Worm (Caenorhabditis elegans) whole organism, mixed stage, embryonic: Measurements from ENCODE around the gene cpna-5.

Experiments
- ceh-39 ChIP-seq: fragments of 150-350 bp; optimal IDR thresholded peaks from 2 replicates; lab custom pipeline; 2014; ENCODE audit warnings: missing biosample characterization, missing genetic modification characterization
- cnd-1 ChIP-seq: fragments of 200-800 bp; sonication (Bioruptor generic); optimal IDR thresholded peaks from 2 replicates; lab custom pipeline; 2018; ENCODE audit warnings: mild to moderate bottlenecking, missing genetic modification characterization, missing compliant biosample characterization
- elt-3 ChIP-seq: fragments of 150-350 bp; optimal IDR thresholded peaks from 2 replicates; lab custom pipeline; 2014; ENCODE audit warnings: missing biosample characterization, missing genetic modification characterization
- hlh-1 ChIP-seq: fragments of 150-350 bp; optimal IDR thresholded peaks from 2 replicates; lab custom pipeline; 2014; ENCODE audit warnings: missing biosample characterization, missing genetic modification reagents, missing genetic modification characterization
- mab-5 ChIP-seq: fragments of 150-350 bp; optimal IDR thresholded peaks from 2 replicates; lab custom pipeline; 2014; ENCODE audit warnings: missing biosample characterization, missing genetic modification characterization
- nhr-12 ChIP-seq: fragments of 150-350 bp; optimal IDR thresholded peaks from 2 replicates; lab custom pipeline; 2014; ENCODE audit warnings: missing biosample characterization, missing genetic modification characterization
- nhr-237 ChIP-seq: fragments of 150-350 bp; optimal IDR thresholded peaks from 2 replicates; lab custom pipeline; 2014; ENCODE audit warnings: missing biosample characterization, missing genetic modification characterization
- nhr-28 ChIP-seq: fragments of 150-350 bp; optimal IDR thresholded peaks from 2 replicates; lab custom pipeline; 2014; ENCODE audit warnings: missing biosample characterization, missing genetic modification characterization
- pha-4 ChIP-seq: fragments of 150-350 bp; optimal IDR thresholded peaks from 2 replicates; lab custom pipeline; 2018; ENCODE audit warnings: missing biosample characterization, missing genetic modification reagents, missing genetic modification characterization
- snpc-4 ChIP-seq: fragments of 150-350 bp; optimal IDR thresholded peaks from 2 replicates; lab custom pipeline; 2014; ENCODE audit warnings: missing biosample characterization, missing genetic modification characterization
- unc-120 ChIP-seq: sonication (generic microtip); optimal IDR thresholded peaks from 2 replicates; lab custom pipeline; 2017; ENCODE audit warnings: missing genetic modification characterization, missing compliant biosample characterization; ENCODE audit not compliant: poor library complexity, severe bottlenecking
- ztf-11 ChIP-seq: fragments of 150-350 bp; optimal IDR thresholded peaks from 2 replicates; lab custom pipeline; 2014; ENCODE audit warnings: missing biosample characterization, missing genetic modification characterization

ce11 chrII:7670039-7670438 lies 48.4 kb downstream of the cpna-5 start:
- TF ChIP-seq nhr-12 (tag; lab: Kevin White, UChicago): no peak
- no peak for TF ChIP-seq nhr-28 (tag; lab: Kevin White, UChicago)
- no peak for TF ChIP-seq nhr-237 (tag; lab: Kevin White, UChicago)
- no peak for TF ChIP-seq hlh-1 (tag; lab: Kevin White, UChicago)
- no peak for TF ChIP-seq unc-120 (tag; lab: Kevin White, UChicago)
- no peak for TF ChIP-seq elt-3 (tag; lab: Kevin White, UChicago)
- TF ChIP-seq ceh-39 (tag; lab: Kevin White, UChicago): no peak
- TF ChIP-seq mab-5 (tag; lab: Kevin White, UChicago): no peak
- TF ChIP-seq snpc-4 (tag; lab: Kevin White, UChicago): no peak
- no peak for TF ChIP-seq ztf-11
- TF ChIP-seq pha-4 (tag; lab: Kevin White, UChicago): no peak
- no peak for TF ChIP-seq cnd-1 (tag; lab: Kevin White, UChicago)
